Fruit fly (Drosophila melanogaster) whole organism, wandering third instar larva: ENCODE measurements around the gene CG12818.

Source experiments
- CG9705 ChIP-seq: fragments of 200-800 bp; sonication (Bioruptor generic); optimal IDR thresholded peaks from 2 replicates; lab custom pipeline; 2018; ENCODE audit warnings: missing biosample characterization, mild to moderate bottlenecking, missing genetic modification characterization
- Dif ChIP-seq: fragments of 200-275, 200-300 bp; sonication (Bioruptor generic); optimal IDR thresholded peaks from 2 replicates; lab custom pipeline; 2018; ENCODE audit warnings: missing biosample characterization, missing genetic modification characterization; ENCODE audit not compliant: partially characterized antibody
- br ChIP-seq: fragments of 200-800 bp; sonication (Bioruptor generic); optimal IDR thresholded peaks from 2 replicates; lab custom pipeline; 2016; ENCODE audit warnings: missing biosample characterization, missing genetic modification characterization
- pan ChIP-seq: fragments of >200 bp; optimal IDR thresholded peaks from 2 replicates; lab custom pipeline; 2017
- tai ChIP-seq: sonication (Bioruptor generic); optimal IDR thresholded peaks from 2 replicates; lab custom pipeline; 2016; ENCODE audit warnings: missing biosample characterization, missing genetic modification characterization

dm6 chr3R:10311076-10311744, 20.2 kb upstream of the CG12818 start, which contains the start of gene CG6293:
- TF ChIP-seq br (GFP tag; lab: Kevin White, UChicago), result no peak
- TF ChIP-seq pan, result no peak
- no peak for TF ChIP-seq CG9705 (GFP tag; lab: Kevin White, UChicago)
- TF ChIP-seq Dif (GFP tag; lab: Kevin White, UChicago), result peak; percentile 41
- no peak for TF ChIP-seq tai (GFP tag; lab: Kevin White, UChicago)
